Worm (Caenorhabditis elegans) whole organism, dauer: ENCODE data around the gene T16G12.13.
"Not testable (repeated sequence)": the region's sequence is repeated elsewhere in the genome, so short reads cannot be mapped to it uniquely, and the experiment has no call there.

ENCODE experiments used
- unc-62 ChIP-seq: sonication (generic microtip); optimal IDR thresholded peaks from 2 replicates; lab custom pipeline; 2017; ENCODE audit warnings: missing biosample characterization, missing genetic modification reagents, missing genetic modification characterization

The T16G12.13 gene

ce11 chrIII:10060573-10060972 is at the start of gene T16G12.13:
Gene T16G12.13, plus strand, starts transcription at chrIII:10060865.
- TF ChIP-seq unc-62 (GFP tag; lab: Kevin White, UChicago), result no peak

ce11 chrIII:10012136-10012535 is 48.5 kb upstream of the T16G12.13 start, which contains the start of gene C05B5.16:
Gene C05B5.16, plus strand, starts transcription at chrIII:10012436.
- no peak for TF ChIP-seq unc-62 (GFP tag; lab: Kevin White, UChicago)

- TF ChIP-seq unc-62 (GFP tag; lab: Kevin White, UChicago), result no peak
Observed at ce11 chrIII:10016413-10017051, 44.1 kb upstream of the T16G12.13 start, which contains the start of gene rgs-1. Gene rgs-1, minus strand, starts transcription at chrIII:10016558.

- no peak for TF ChIP-seq unc-62 (GFP tag; lab: Kevin White, UChicago)
Observed at ce11 chrIII:10018007-10018406, 42.7 kb upstream of the T16G12.13 start.

- TF ChIP-seq unc-62 (GFP tag; lab: Kevin White, UChicago), result no peak
Observed at ce11 chrIII:10023452-10023851, 37.2 kb upstream of the T16G12.13 start, which contains the start of gene ins-21. Gene ins-21, plus strand, starts transcription at chrIII:10023752.

ce11 chrIII:10025989-10026388 is 34.7 kb upstream of the T16G12.13 start, which contains the start of gene ins-22:
Gene ins-22, plus strand, starts transcription at chrIII:10026289.
- no peak for TF ChIP-seq unc-62 (GFP tag; lab: Kevin White, UChicago)

ce11 chrIII:10027947-10028346 is 32.7 kb upstream of the T16G12.13 start, which contains the start of gene ins-23:
Gene ins-23, plus strand, starts transcription at chrIII:10028247.
- TF ChIP-seq unc-62 (GFP tag; lab: Kevin White, UChicago), result no peak

ce11 chrIII:10030549-10030948 is 30.1 kb upstream of the T16G12.13 start, which contains the start of gene M04D8.4:
Gene M04D8.4, minus strand, starts transcription at chrIII:10030649.
- TF ChIP-seq unc-62 (GFP tag; lab: Kevin White, UChicago), result no peak

ce11 chrIII:10033213-10033612 is 27.5 kb upstream of the T16G12.13 start, which contains the start of gene M04D8.5:
Gene M04D8.5, minus strand, starts transcription at chrIII:10033313.
- TF ChIP-seq unc-62 (GFP tag; lab: Kevin White, UChicago), result no peak

ce11 chrIII:10033881-10034280 is 26.8 kb upstream of the T16G12.13 start, which contains the start of gene M04D8.8:
Gene M04D8.8, plus strand, starts transcription at chrIII:10034181.
- TF ChIP-seq unc-62 (GFP tag; lab: Kevin White, UChicago), result no peak

ce11 chrIII:10035783-10036182 is 24.9 kb upstream of the T16G12.13 start, which contains the start of gene xbx-3:
Gene xbx-3, plus strand, starts transcription at chrIII:10035945.
- no peak for TF ChIP-seq unc-62 (GFP tag; lab: Kevin White, UChicago)

- no peak for TF ChIP-seq unc-62 (GFP tag; lab: Kevin White, UChicago)
Observed at ce11 chrIII:10037150-10037549, 23.5 kb upstream of the T16G12.13 start, which contains the start of gene M04D8.7. Gene M04D8.7, plus strand, starts transcription at chrIII:10037450.

ce11 chrIII:10040013-10040412 is 20.7 kb upstream of the T16G12.13 start, which contains the start of gene T16G12.7:
Gene T16G12.7, minus strand, starts transcription at chrIII:10040113.
- no peak for TF ChIP-seq unc-62 (GFP tag; lab: Kevin White, UChicago)

ce11 chrIII:10049682-10050081 is 11.0 kb upstream of the T16G12.13 start, which contains the start of gene T16G12.1:
Gene T16G12.1, minus strand, starts transcription at chrIII:10049857.
- TF ChIP-seq unc-62 (GFP tag; lab: Kevin White, UChicago), result no peak

ce11 chrIII:10050321-10050720 is 10.3 kb upstream of the T16G12.13 start, which contains the start of gene T16G12.3:
Gene T16G12.3, plus strand, starts transcription at chrIII:10050621.
- not testable (repeated sequence) for TF ChIP-seq unc-62 (GFP tag; lab: Kevin White, UChicago)

- TF ChIP-seq unc-62 (GFP tag; lab: Kevin White, UChicago), result not testable (repeated sequence)
Observed at ce11 chrIII:10053312-10053711, 7.4 kb upstream of the T16G12.13 start, which contains the start of gene T16G12.12. Gene T16G12.12, plus strand, starts transcription at chrIII:10053612.
